Fruit fly (Drosophila melanogaster): ENCODE measurements around the gene stx.
A peak's percentile ranks its signal among the peaks of the same experiment; 100 is the strongest.

The stx gene

DNA sequence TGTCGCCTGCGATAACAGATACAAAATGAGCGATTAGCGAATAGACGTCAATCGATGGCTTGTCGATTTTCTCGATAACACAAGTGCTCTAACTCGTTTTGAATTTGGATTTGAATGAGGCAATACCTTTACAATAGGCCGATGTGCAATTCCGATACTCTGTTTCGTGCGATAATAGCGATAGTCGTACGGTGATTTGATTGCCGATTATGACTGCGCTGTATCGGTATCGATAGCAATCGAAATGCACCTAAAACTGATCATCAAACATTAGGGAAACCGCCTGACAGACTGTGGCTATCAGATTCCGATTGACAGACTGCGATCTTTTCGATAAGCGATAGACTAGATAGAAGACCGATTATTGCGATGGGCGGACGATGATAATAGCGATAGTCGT is 7.0 kb upstream of the stx start (continued):
- TF ChIP-seq pum (GFP tag; optimal IDR thresholded peaks at IDR 0.05) (no peak), mirr (GFP tag; optimal IDR thresholded peaks at IDR 0.05) (no peak), CG7357 (GFP tag; IDR thresholded peaks at IDR 0.05) (no peak), bbx (GFP tag; IDR thresholded peaks at IDR 0.05; ENCODE audit: partially characterized antibody) (no peak), CG13287 (GFP tag; IDR thresholded peaks at IDR 0.05; ENCODE audit: partially characterized antibody) (peak; percentile 19; the same call in 1 of the 2 replicates), nerfin-2 (GFP tag; IDR thresholded peaks at IDR 0.05; ENCODE audit: partially characterized antibody) (peak; percentile 64), CG18764 (GFP tag; optimal IDR thresholded peaks at IDR 0.05) (no peak), HLHmδ (GFP tag; optimal IDR thresholded peaks at IDR 0.05) (no peak), Ets97D (GFP tag; optimal IDR thresholded peaks at IDR 0.05) (no peak), al (GFP tag; IDR thresholded peaks at IDR 0.05) (no peak), vvl (GFP tag; IDR thresholded peaks at IDR 0.05) (no peak), odd (GFP tag; optimal IDR thresholded peaks at IDR 0.05) (no peak), chif (GFP tag; optimal IDR thresholded peaks at IDR 0.05) (no peak), MESR4 (GFP tag; optimal IDR thresholded peaks at IDR 0.05) (no peak), wor (GFP tag; IDR thresholded peaks at IDR 0.05) (no peak), Pdp1 (GFP tag; optimal IDR thresholded peaks at IDR 0.05) (no peak), CG10209 (GFP tag; optimal IDR thresholded peaks at IDR 0.05) (no peak), stc (GFP tag; IDR thresholded peaks at IDR 0.05) (no peak), Dfd (GFP tag; optimal IDR thresholded peaks at IDR 0.05) (no peak), CG43689 (GFP tag; IDR thresholded peaks at IDR 0.05) (no peak), Sry-δ (GFP tag; optimal IDR thresholded peaks at IDR 0.05) (peak; percentile 29), CG16813 (GFP tag; IDR thresholded peaks at IDR 0.05; ENCODE audit: partially characterized antibody) (peak; percentile 63), Trl (optimal IDR thresholded peaks at IDR 0.05) (no peak), Trl (GFP tag; optimal IDR thresholded peaks at IDR 0.05) (no peak), CG8290 (GFP tag; optimal IDR thresholded peaks at IDR 0.05) (peak; percentile 80), CG8290 (tag; optimal IDR thresholded peaks at IDR 0.05) (peak in 1 of 2 experiments; percentile 1), Ets65A (GFP tag) (peak; percentile 46), zfh2 (GFP tag; optimal IDR thresholded peaks at IDR 0.05) (no peak), CG8478 (optimal IDR thresholded peaks at IDR 0.05) (no peak), knrl (GFP tag; IDR thresholded peaks at IDR 0.05; ENCODE audit: partially characterized antibody) (peak; percentile 33; the same call in 1 of the 3 replicates), CG14860 (GFP tag; IDR thresholded peaks at IDR 0.05; ENCODE audit: partially characterized antibody) (peak; percentile 58), vnd (GFP tag; IDR thresholded peaks at IDR 0.05; ENCODE audit: partially characterized antibody) (peak; percentile 45; the same call in 2 of the 3 replicates)

DNA sequence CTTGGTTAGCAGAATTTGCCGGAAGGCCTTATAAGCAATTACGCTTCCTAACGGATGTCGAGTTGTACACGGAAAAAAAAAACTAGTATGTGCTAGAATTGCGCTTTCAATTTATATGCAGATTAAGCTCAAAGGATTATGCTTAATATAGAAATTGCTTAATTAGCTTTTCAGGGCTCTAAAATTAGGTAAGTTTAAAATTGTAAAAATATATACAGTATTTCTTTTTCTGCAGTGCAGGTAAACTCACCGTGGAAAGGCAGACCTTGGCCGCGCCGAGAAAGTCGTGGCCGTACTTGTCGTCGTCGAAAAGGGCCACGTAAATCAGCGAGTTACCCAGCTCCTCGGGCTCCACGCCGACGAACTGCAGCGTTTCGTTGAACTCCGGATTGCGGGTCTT is 5.9 kb upstream of the stx start:
- TF ChIP-seq Ets65A (GFP tag) (peak; percentile 84), lov (optimal IDR thresholded peaks at IDR 0.05) (no peak), lov (GFP tag; IDR thresholded peaks at IDR 0.05) (no peak), bsh (GFP tag; optimal IDR thresholded peaks at IDR 0.05) (peak in 1 of 2 experiments; percentile 10), sens (GFP tag) (peak; percentile 75), CG18599 (GFP tag; optimal IDR thresholded peaks at IDR 0.05) (peak; percentile 22), Med (GFP tag) (peak; percentile 17), prd (optimal IDR thresholded peaks at IDR 0.05) (no peak), prd (GFP tag; IDR thresholded peaks at IDR 0.05) (peak; percentile 55; the same call in 2 of the 3 replicates), Mrtf (GFP tag; IDR thresholded peaks at IDR 0.05) (no peak)

DNA sequence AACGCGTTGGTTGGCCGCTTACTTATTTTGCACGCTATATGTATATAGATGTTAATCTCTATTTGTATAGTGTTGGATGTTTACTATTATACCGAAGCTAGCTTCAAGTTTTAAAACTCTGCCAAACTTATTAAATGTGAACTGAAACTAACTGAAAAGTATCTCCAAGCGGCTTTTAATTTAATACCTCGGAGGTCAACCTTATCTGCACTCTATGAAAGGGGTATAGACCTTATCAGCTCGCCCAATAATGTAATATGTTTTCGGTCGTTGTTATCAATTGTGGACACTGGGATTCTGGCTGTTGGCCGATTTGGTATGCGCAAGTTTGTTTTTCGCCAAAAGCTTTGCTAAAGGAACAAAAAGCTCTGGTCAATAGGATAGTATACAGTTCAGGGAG is 3.9 kb upstream of the stx start:
- TF ChIP-seq exex (tag; optimal IDR thresholded peaks at IDR 0.05) = peak; percentile 57
- no peak for TF ChIP-seq Poxn (GFP tag; IDR thresholded peaks at IDR 0.05)
- TF ChIP-seq CG13894 (tag; optimal IDR thresholded peaks at IDR 0.05) = peak; percentile 1
- no peak for TF ChIP-seq CG9609 (GFP tag; optimal IDR thresholded peaks at IDR 0.05)
- TF ChIP-seq Camta (GFP tag; optimal IDR thresholded peaks at IDR 0.05) = no peak
- no peak for TF ChIP-seq Max (GFP tag; optimal IDR thresholded peaks at IDR 0.05)
- TF ChIP-seq CG14710 (tag; optimal IDR thresholded peaks at IDR 0.05) = no peak
- TF ChIP-seq GATAe (GFP tag; conservative IDR thresholded peaks at IDR 0.05) = no peak
- TF ChIP-seq CG3726 (GFP tag; IDR thresholded peaks at IDR 0.05) = no peak
- peak; percentile 40 for TF ChIP-seq mirr (GFP tag; optimal IDR thresholded peaks at IDR 0.05)
- no peak for TF ChIP-seq otp (GFP tag; IDR thresholded peaks at IDR 0.05)
- TF ChIP-seq sens (GFP tag) = peak; percentile 60
- no peak for TF ChIP-seq CG3281 (GFP tag; optimal IDR thresholded peaks at IDR 0.05)
- TF ChIP-seq NfI (GFP tag; optimal IDR thresholded peaks at IDR 0.05) = no peak

Data from whole organism, embryonic.